Fruit fly (Drosophila melanogaster): ENCODE measurements around the gene MED7.

DNA sequence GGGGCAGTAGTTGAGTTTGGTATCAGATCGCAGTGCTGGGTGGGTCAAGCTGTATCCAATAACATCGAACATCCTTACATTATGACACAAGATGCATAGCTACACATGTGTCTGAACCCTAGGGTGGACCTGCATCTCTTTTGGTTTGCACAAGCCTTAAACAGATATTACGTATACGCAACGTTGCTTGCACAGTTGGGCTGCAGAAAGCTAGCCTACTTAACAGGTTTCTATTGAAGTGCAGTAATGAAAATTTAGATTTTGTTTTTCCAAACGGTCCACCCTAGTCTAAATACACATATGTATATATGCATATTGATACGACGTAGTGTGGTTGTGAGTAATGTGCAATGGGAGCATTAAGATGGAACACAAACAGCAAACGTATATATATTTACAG is 14.4 kb upstream of the MED7 start:
- no peak for TF ChIP-seq pad (GFP tag; optimal IDR thresholded peaks at IDR 0.05)
- TF ChIP-seq CG7101 (tag; optimal IDR thresholded peaks at IDR 0.05), result no peak
- TF ChIP-seq Mnt (GFP tag; optimal IDR thresholded peaks at IDR 0.05), result no peak
- no peak for TF ChIP-seq CG14711 (tag; optimal IDR thresholded peaks at IDR 0.05)
- no peak for TF ChIP-seq bab1 (GFP tag; optimal IDR thresholded peaks at IDR 0.05)
- no peak for TF ChIP-seq CG5204 (GFP tag; optimal IDR thresholded peaks at IDR 0.05)
- TF ChIP-seq CG1620 (GFP tag; optimal IDR thresholded peaks at IDR 0.05), result no peak
- no peak for TF ChIP-seq kay (GFP tag; ENCODE audit: borderline replicate concordance)
- no peak for TF ChIP-seq CG11617 (GFP tag; optimal IDR thresholded peaks at IDR 0.05)

All from whole organism, adult.